Worm (Caenorhabditis elegans): ENCODE measurements around the gene C07G1.7.

ce11 chrIV:8236502-8236901 is 24.9 kb upstream of the C07G1.7 start, which contains the start of gene nhr-66:
- TF ChIP-seq egl-27 (tag; optimal IDR thresholded peaks at IDR 0.05) (no peak), C04F5.9 (tag; optimal IDR thresholded peaks at IDR 0.05) (no peak), ama-1 (optimal IDR thresholded peaks at IDR 0.05) (no peak), ces-1 (GFP tag; optimal IDR thresholded peaks at IDR 0.05) (no peak), aha-1 (tag; optimal IDR thresholded peaks at IDR 0.05) (no peak), mep-1 (tag; optimal IDR thresholded peaks at IDR 0.05) (no peak), ceh-82 (tag; optimal IDR thresholded peaks at IDR 0.05) (no peak), elt-2 (tag; optimal IDR thresholded peaks at IDR 0.05) (no peak), nhr-11 (tag; optimal IDR thresholded peaks at IDR 0.05) (no peak), dsc-1 (tag; optimal IDR thresholded peaks at IDR 0.05) (no peak), zag-1 (tag; optimal IDR thresholded peaks at IDR 0.05) (no peak)
